Worm (Caenorhabditis elegans): Measurements from ENCODE around the gene R04B3.1.

R04B3.1 gene

ce11 chrX:2494296-2494695 is 23.1 kb upstream of the R04B3.1 start:
- TF ChIP-seq fkh-10 (GFP tag; optimal IDR thresholded peaks at IDR 0.05): peak; percentile 96
- TF ChIP-seq lin-39 (tag; optimal IDR thresholded peaks at IDR 0.05): no peak

- TF ChIP-seq ztf-11 (tag; optimal IDR thresholded peaks at IDR 0.05) (no peak), nhr-23 (tag; optimal IDR thresholded peaks at IDR 0.05) (no peak), ceh-9 (tag; optimal IDR thresholded peaks at IDR 0.05) (no peak), aly-2 (tag; optimal IDR thresholded peaks at IDR 0.05) (no peak), egl-27 (tag; optimal IDR thresholded peaks at IDR 0.05) (no peak), ama-1 (optimal IDR thresholded peaks at IDR 0.05) (no peak), R02D3.7 (tag; optimal IDR thresholded peaks at IDR 0.05) (no peak), pha-4 (tag; optimal IDR thresholded peaks at IDR 0.05) (no peak)
These were observed 22.5 kb upstream of the R04B3.1 start for ce11 chrX:2493586-2494175.

- TF ChIP-seq nhr-67 (tag; optimal IDR thresholded peaks at IDR 0.05) (no peak), ceh-82 (tag; optimal IDR thresholded peaks at IDR 0.05) (no peak), ceh-28 (tag; optimal IDR thresholded peaks at IDR 0.05) (no peak), ztf-11 (tag; optimal IDR thresholded peaks at IDR 0.05) (no peak), eor-1 (tag; optimal IDR thresholded peaks at IDR 0.05) (no peak), ama-1 (optimal IDR thresholded peaks at IDR 0.05) (no peak), lin-15B (tag; optimal IDR thresholded peaks at IDR 0.05) (no peak), nhr-11 (tag; optimal IDR thresholded peaks at IDR 0.05) (no peak), jun-1 (tag; optimal IDR thresholded peaks at IDR 0.05) (no peak), pha-4 (tag; optimal IDR thresholded peaks at IDR 0.05) (peak; percentile 30), aly-2 (tag; optimal IDR thresholded peaks at IDR 0.05) (no peak), mml-1 (tag; optimal IDR thresholded peaks at IDR 0.05) (no peak), nhr-28 (tag; optimal IDR thresholded peaks at IDR 0.05) (no peak), fkh-2 (tag; optimal IDR thresholded peaks at IDR 0.05) (no peak), skn-1 (tag; optimal IDR thresholded peaks at IDR 0.05) (no peak), nhr-77 (tag; optimal IDR thresholded peaks at IDR 0.05) (no peak), hmg-11 (tag; optimal IDR thresholded peaks at IDR 0.05) (peak; percentile 69), elt-1 (tag; optimal IDR thresholded peaks at IDR 0.05) (no peak), nfya-1 (tag; optimal IDR thresholded peaks at IDR 0.05; ENCODE audit: insufficient read depth) (peak; percentile 38), lin-39 (tag; optimal IDR thresholded peaks at IDR 0.05) (peak; percentile 62), unc-62 (GFP tag; optimal IDR thresholded peaks at IDR 0.05) (no peak), ceh-9 (tag; optimal IDR thresholded peaks at IDR 0.05) (no peak), pqm-1 (tag; optimal IDR thresholded peaks at IDR 0.05) (no peak), elt-2 (tag; optimal IDR thresholded peaks at IDR 0.05) (peak; percentile 4), fos-1 (tag; optimal IDR thresholded peaks at IDR 0.05) (no peak), nhr-23 (tag; optimal IDR thresholded peaks at IDR 0.05) (no peak), ztf-4 (tag; optimal IDR thresholded peaks at IDR 0.05) (no peak), lsy-12 (tag; optimal IDR thresholded peaks at IDR 0.05) (no peak), R02D3.7 (tag; optimal IDR thresholded peaks at IDR 0.05) (no peak), ZK546.5 (tag; optimal IDR thresholded peaks at IDR 0.05) (no peak), unc-39 (tag; optimal IDR thresholded peaks at IDR 0.05) (no peak), nhr-76 (tag; optimal IDR thresholded peaks at IDR 0.05) (no peak), daf-12 (tag; optimal IDR thresholded peaks at IDR 0.05) (no peak), fkh-10 (GFP tag; optimal IDR thresholded peaks at IDR 0.05) (peak; percentile 20), nhr-25 (tag; optimal IDR thresholded peaks at IDR 0.05) (no peak), mdl-1 (tag; optimal IDR thresholded peaks at IDR 0.05) (no peak), nhr-12 (tag; optimal IDR thresholded peaks at IDR 0.05) (no peak), nhr-237 (tag; optimal IDR thresholded peaks at IDR 0.05) (no peak), ceh-16 (tag; optimal IDR thresholded peaks at IDR 0.05) (no peak), nhr-43 (tag; optimal IDR thresholded peaks at IDR 0.05; ENCODE audit: poor library complexity, severe bottlenecking) (no peak), egl-27 (tag; optimal IDR thresholded peaks at IDR 0.05) (no peak), snpc-4 (tag; optimal IDR thresholded peaks at IDR 0.05) (no peak), sea-2 (GFP tag; optimal IDR thresholded peaks at IDR 0.05) (no peak), elt-3 (tag; optimal IDR thresholded peaks at IDR 0.05) (no peak), egl-5 (tag; optimal IDR thresholded peaks at IDR 0.05) (no peak), zag-1 (tag; optimal IDR thresholded peaks at IDR 0.05) (no peak), tbx-2 (tag; optimal IDR thresholded peaks at IDR 0.05) (no peak)
These were observed 17.4 kb upstream of the R04B3.1 start, which contains the start of gene hid-1 for ce11 chrX:2488526-2489098. TSS of gene hid-1 (plus strand) at chrX:2489048.
